Worm (Caenorhabditis elegans) whole organism, L4 larva: ENCODE results near the gene hmgr-1.
A peak's percentile ranks its signal among the peaks of the same experiment; 100 is the strongest.

ENCODE experiments used
- D1046.2 ChIP-seq: fragments of 200-800 bp; sonication (Bioruptor generic); IDR thresholded peaks from 2 replicates; pipeline ENCODE4 v1.3.6; 2022; ENCODE audit warnings: missing genetic modification characterization, missing compliant biosample characterization
- F10B5.3 ChIP-seq: sonication (generic microtip); optimal IDR thresholded peaks from 2 replicates; lab custom pipeline; 2016; ENCODE audit warnings: mild to moderate bottlenecking, missing genetic modification characterization, missing compliant biosample characterization
- F26F4.8 ChIP-seq: fragments of 200-800 bp; sonication (Bioruptor generic); conservative IDR thresholded peaks from 2 replicates; pipeline ENCODE4 v1.3.6; 2022; ENCODE audit warnings: missing genetic modification characterization, missing compliant biosample characterization
- F44E2.7 ChIP-seq: fragments of 200-800 bp; sonication (Bioruptor generic); IDR thresholded peaks from 2 replicates; pipeline ENCODE4 v2.1.2; 2022; ENCODE audit warnings: missing genetic modification characterization, missing compliant biosample characterization
- Y105C5A.15 ChIP-seq: fragments of 200-800 bp; sonication (Bioruptor generic); IDR thresholded peaks from 2 replicates; pipeline ENCODE4 v1.3.6; 2022; ENCODE audit warnings: missing genetic modification characterization, missing compliant biosample characterization
- Y48G9A.11 ChIP-seq: fragments of 200-800 bp; sonication (Bioruptor generic); IDR thresholded peaks from 2 replicates; pipeline ENCODE4 v1.3.6; 2022; ENCODE audit warnings: missing genetic modification reagents, missing genetic modification characterization, missing compliant biosample characterization
- Y5F2A.4 ChIP-seq: fragments of 200-800 bp; sonication (Bioruptor generic); optimal IDR thresholded peaks from 2 replicates; lab custom pipeline; 2018; ENCODE audit warnings: mild to moderate bottlenecking, missing genetic modification characterization, missing compliant biosample characterization
- ZK337.2 ChIP-seq: fragments of 200-800 bp; sonication (Bioruptor generic); IDR thresholded peaks from 2 replicates; pipeline ENCODE4 v1.3.6; 2022; ENCODE audit warnings: missing genetic modification reagents, missing genetic modification characterization, missing compliant biosample characterization
- ZK546.5 ChIP-seq, 2 experiments: sonication (generic microtip); optimal IDR thresholded peaks; 2 replicates each; lab custom pipeline; 2017; ENCODE audit warnings: missing biosample characterization in 2 of 2, missing genetic modification characterization in 2 of 2
- arid-1 ChIP-seq: fragments of 200-800 bp; sonication (Bioruptor generic); conservative IDR thresholded peaks from 2 replicates; pipeline ENCODE4 v1.3.6; 2022; ENCODE audit warnings: missing genetic modification reagents, missing genetic modification characterization, missing compliant biosample characterization
- ceh-28 ChIP-seq: fragments of 150-350 bp; optimal IDR thresholded peaks from 2 replicates; lab custom pipeline; 2014; ENCODE audit warnings: missing biosample characterization, missing genetic modification reagents, missing genetic modification characterization
- ceh-44 ChIP-seq: fragments of 200-800 bp; sonication (Bioruptor generic); IDR thresholded peaks from 2 replicates; pipeline ENCODE4 v1.3.6; 2022; ENCODE audit warnings: missing genetic modification reagents, missing genetic modification characterization, missing compliant biosample characterization
- ceh-82 ChIP-seq: sonication (generic microtip); optimal IDR thresholded peaks from 2 replicates; lab custom pipeline; 2017; ENCODE audit warnings: missing biosample characterization, missing genetic modification characterization
- cey-2 ChIP-seq: sonication (generic microtip); optimal IDR thresholded peaks from 3 replicates; lab custom pipeline; 2017; ENCODE audit warnings: missing genetic modification characterization, mild to moderate bottlenecking, missing compliant biosample characterization, antibody characterized with exemption, borderline replicate concordance; ENCODE audit not compliant: insufficient read depth
- duxl-1 ChIP-seq: sonication (generic microtip); optimal IDR thresholded peaks from 2 replicates; lab custom pipeline; 2016; ENCODE audit warnings: mild to moderate bottlenecking, missing genetic modification characterization, moderate library complexity, missing compliant biosample characterization; ENCODE audit not compliant: poor library complexity
- dve-1 ChIP-seq: sonication (generic microtip); optimal IDR thresholded peaks from 2 replicates; lab custom pipeline; 2017; ENCODE audit warnings: antibody characterized with exemption, mild to moderate bottlenecking, missing genetic modification characterization, missing compliant biosample characterization; ENCODE audit not compliant: insufficient read depth
- egl-27 ChIP-seq: sonication (generic microtip); optimal IDR thresholded peaks from 3 replicates; lab custom pipeline; 2017; ENCODE audit warnings: missing biosample characterization, missing genetic modification reagents, missing genetic modification characterization
- egl-43 ChIP-seq: fragments of 200-800 bp; sonication (Bioruptor generic); IDR thresholded peaks from 2 replicates; pipeline ENCODE4 v1.3.6; 2022; ENCODE audit warnings: missing genetic modification reagents, missing genetic modification characterization, missing compliant biosample characterization
- fkh-10 ChIP-seq: fragments of 150-350 bp; optimal IDR thresholded peaks from 2 replicates; lab custom pipeline; 2014; ENCODE audit warnings: missing biosample characterization, missing genetic modification reagents, missing genetic modification characterization
- fos-1 ChIP-seq: fragments of 150-350 bp; optimal IDR thresholded peaks from 2 replicates; lab custom pipeline; 2014; ENCODE audit warnings: missing biosample characterization, missing genetic modification characterization
- hif-1 ChIP-seq, 2 experiments: sonication (generic microtip); optimal IDR thresholded peaks; 2 replicates each; lab custom pipeline; 2016 to 2017; ENCODE audit warnings: missing compliant biosample characterization in 2 of 2, missing genetic modification characterization in 2 of 2, missing genetic modification reagents in 2 of 2, missing genotype in 2 of 2, mild to moderate bottlenecking in 1 of 2
- hlh-11 ChIP-seq: fragments of 200-800 bp; sonication (Bioruptor generic); optimal IDR thresholded peaks from 2 replicates; lab custom pipeline; 2018; ENCODE audit warnings: mild to moderate bottlenecking, missing genetic modification characterization, missing compliant biosample characterization
- hlh-30 ChIP-seq: sonication (generic microtip); optimal IDR thresholded peaks from 2 replicates; lab custom pipeline; 2017; ENCODE audit warnings: antibody characterized with exemption, mild to moderate bottlenecking, missing genetic modification characterization, missing compliant biosample characterization; ENCODE audit not compliant: insufficient read depth
- jun-1 ChIP-seq: fragments of 150-350 bp; optimal IDR thresholded peaks from 2 replicates; lab custom pipeline; 2014; ENCODE audit warnings: missing biosample characterization, missing genetic modification reagents, missing genetic modification characterization
- lin-13 ChIP-seq: fragments of 150-350 bp; optimal IDR thresholded peaks from 2 replicates; lab custom pipeline; 2014; ENCODE audit warnings: missing biosample characterization, missing genetic modification reagents, missing genetic modification characterization
- lin-15B ChIP-seq: fragments of 150-350 bp; sonication (generic microtip); optimal IDR thresholded peaks from 3 replicates; lab custom pipeline; 2014; ENCODE audit warnings: missing biosample characterization, missing genetic modification characterization
- lin-38 ChIP-seq: fragments of 200-800 bp; sonication (Bioruptor generic); IDR thresholded peaks from 2 replicates; pipeline ENCODE4 v1.3.6; 2022; ENCODE audit warnings: missing genetic modification reagents, missing genetic modification characterization, missing compliant biosample characterization
- madf-5 ChIP-seq, 2 experiments: fragments of 200-800 bp; sonication (Bioruptor generic); IDR thresholded peaks; 2 replicates each; pipeline ENCODE4 v1.3.6; 2022; ENCODE audit warnings: missing compliant biosample characterization in 2 of 2, missing genetic modification characterization in 2 of 2
- mdl-1 ChIP-seq, 2 experiments: fragments of 150-350 bp in 1 of 2; sonication (generic microtip) in 1 of 2; optimal IDR thresholded peaks; 2 replicates each; lab custom pipeline; 2014 to 2017; ENCODE audit warnings: missing biosample characterization in 2 of 2, missing genetic modification characterization in 2 of 2
- mdt-29 ChIP-seq: fragments of 200-800 bp; sonication (Bioruptor generic); IDR thresholded peaks from 2 replicates; pipeline ENCODE4 v1.3.6; 2022; ENCODE audit warnings: missing genetic modification reagents, missing genetic modification characterization, missing compliant biosample characterization
- nhr-10 ChIP-seq: fragments of 150-350 bp; optimal IDR thresholded peaks from 2 replicates; lab custom pipeline; 2014; ENCODE audit warnings: missing biosample characterization, missing genetic modification characterization
- nhr-102 ChIP-seq: sonication (generic microtip); optimal IDR thresholded peaks from 2 replicates; lab custom pipeline; 2016; ENCODE audit warnings: mild to moderate bottlenecking, missing genetic modification characterization, moderate library complexity, missing compliant biosample characterization
- nhr-11 ChIP-seq: fragments of 150-350 bp; optimal IDR thresholded peaks from 2 replicates; lab custom pipeline; 2014; ENCODE audit warnings: missing biosample characterization, missing genetic modification characterization
- nhr-25 ChIP-seq: sonication (generic microtip); optimal IDR thresholded peaks from 2 replicates; lab custom pipeline; 2017; ENCODE audit warnings: missing genetic modification characterization, mild to moderate bottlenecking, missing compliant biosample characterization, antibody characterized with exemption, moderate library complexity, borderline replicate concordance; ENCODE audit not compliant: insufficient read depth
- nhr-28 ChIP-seq: fragments of 150-350 bp; optimal IDR thresholded peaks from 2 replicates; lab custom pipeline; 2014; ENCODE audit warnings: missing biosample characterization, missing genetic modification characterization
- nhr-76 ChIP-seq: fragments of 150-350 bp; optimal IDR thresholded peaks from 2 replicates; lab custom pipeline; 2014; ENCODE audit warnings: missing biosample characterization, missing genetic modification characterization
- pqm-1 ChIP-seq: sonication (generic microtip); optimal IDR thresholded peaks from 2 replicates; lab custom pipeline; 2017; ENCODE audit warnings: missing biosample characterization, missing genetic modification characterization
- spr-1 ChIP-seq: sonication (generic microtip); optimal IDR thresholded peaks from 2 replicates; lab custom pipeline; 2016; ENCODE audit warnings: mild to moderate bottlenecking, missing genetic modification characterization, missing compliant biosample characterization
- spr-3 ChIP-seq: fragments of 200-800 bp; sonication (Bioruptor generic); optimal IDR thresholded peaks from 2 replicates; lab custom pipeline; 2018; ENCODE audit warnings: mild to moderate bottlenecking, missing genetic modification characterization, missing compliant biosample characterization
- tag-97 ChIP-seq: fragments of 200-800 bp; sonication (Bioruptor generic); IDR thresholded peaks from 2 replicates; pipeline ENCODE4 v1.3.6; 2022; ENCODE audit warnings: missing genetic modification characterization, missing compliant biosample characterization
- tra-1 ChIP-seq: fragments of 200-800 bp; sonication (Bioruptor generic); IDR thresholded peaks from 2 replicates; pipeline ENCODE4 v1.3.6; 2022; ENCODE audit warnings: missing genetic modification reagents, missing genetic modification characterization, missing compliant biosample characterization
- unc-62 ChIP-seq, 3 experiments: fragments of 150-350 bp in 1 of 3; sonication (generic microtip); optimal IDR thresholded peaks in 2 of 3; peaks in 1 of 3; 1 replicate in 1 of 3; 2 replicates in 2 of 3; lab custom pipeline; 2014 to 2017; ENCODE audit warnings: missing biosample characterization in 3 of 3, missing genetic modification characterization in 3 of 3, missing genetic modification reagents in 3 of 3, missing genotype in 1 of 3
- vab-7 ChIP-seq: fragments of 200-800 bp; sonication (Bioruptor generic); IDR thresholded peaks from 2 replicates; pipeline ENCODE4 v1.3.6; 2022; ENCODE audit warnings: missing genetic modification reagents, missing genetic modification characterization, missing compliant biosample characterization
- zfp-2 ChIP-seq: sonication (generic microtip); optimal IDR thresholded peaks from 2 replicates; lab custom pipeline; 2016; ENCODE audit warnings: mild to moderate bottlenecking, missing genetic modification characterization, missing compliant biosample characterization
- zfp-3 ChIP-seq: fragments of 200-800 bp; sonication (Bioruptor generic); conservative IDR thresholded peaks from 2 replicates; pipeline ENCODE4 v1.3.6; 2022; ENCODE audit warnings: missing genetic modification reagents, missing genetic modification characterization, missing compliant biosample characterization
- zip-11 ChIP-seq: fragments of 200-800 bp; sonication (Bioruptor generic); IDR thresholded peaks from 2 replicates; pipeline ENCODE4 v1.3.6; 2022; ENCODE audit warnings: missing genetic modification characterization, missing compliant biosample characterization
- zip-2 ChIP-seq: fragments of 150-350 bp; optimal IDR thresholded peaks from 2 replicates; lab custom pipeline; 2014; ENCODE audit warnings: missing biosample characterization, missing genetic modification characterization

hmgr-1 gene

DNA sequence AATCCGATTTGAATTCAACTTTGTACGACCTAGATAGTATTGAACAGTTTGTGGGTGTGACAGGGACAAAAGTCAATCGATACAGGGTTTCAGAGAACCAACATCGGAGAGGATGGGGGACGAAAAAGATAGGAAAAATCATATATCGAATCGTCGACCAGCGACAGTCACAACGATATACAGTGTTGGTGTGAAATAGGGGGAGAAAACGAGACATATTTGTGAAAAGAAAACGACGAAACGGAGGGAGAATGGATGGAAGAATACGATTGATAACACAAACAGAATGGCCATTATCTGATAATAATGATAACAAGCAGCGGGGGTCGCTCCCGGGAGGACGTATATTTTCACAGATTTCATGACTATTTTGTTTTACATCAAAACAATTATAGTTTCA lies 16.1 kb downstream of the hmgr-1 start (continued):
- TF ChIP-seq tag-97 (no peak), Y105C5A.15 (no peak), nhr-11 (tag; lab: Kevin White, UChicago) (no peak), hlh-11 (tag; lab: Kevin White, UChicago) (peak; percentile 76)

DNA sequence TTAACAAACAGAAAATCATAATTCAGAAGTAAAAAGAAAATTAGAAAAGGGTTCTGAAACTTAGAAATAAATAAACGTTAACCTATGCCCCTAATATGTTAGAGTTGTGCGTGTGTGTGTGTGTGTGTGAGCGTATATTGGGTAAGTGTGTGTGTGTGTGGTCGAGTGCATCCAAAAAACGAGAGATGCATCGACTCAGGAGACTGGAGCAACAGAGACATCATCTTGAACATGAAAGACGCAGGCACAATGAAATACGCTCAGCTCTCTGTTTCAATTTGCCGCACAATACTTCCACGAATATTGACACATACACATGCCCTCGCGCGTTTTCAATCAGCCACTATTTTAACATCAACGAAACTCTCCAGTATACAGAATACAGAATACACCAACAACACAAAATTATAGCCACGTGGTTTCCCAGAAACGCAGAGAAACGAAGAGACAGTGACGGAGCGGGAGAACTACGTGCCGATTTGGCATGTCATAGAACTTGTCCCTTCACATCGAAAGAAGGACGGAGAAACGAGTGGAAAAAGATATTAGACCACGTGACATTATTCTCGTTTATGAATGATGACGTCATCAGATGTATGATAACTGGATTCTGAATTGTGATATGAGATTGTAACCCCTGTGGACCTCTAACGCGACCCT lies 17.0 kb downstream of the hmgr-1 start:
- TF ChIP-seq mdl-1 (tag; optimal IDR thresholded peaks at IDR 0.05; lab: Kevin White, UChicago) (peak; percentile 93 to 98), hlh-30 (tag; lab: Kevin White, UChicago) (peak; percentile 96), nhr-11 (tag; lab: Kevin White, UChicago) (peak; percentile 86), jun-1 (tag; lab: Kevin White, UChicago) (no peak), duxl-1 (tag; lab: Kevin White, UChicago) (no peak), spr-1 (tag; lab: Kevin White, UChicago) (no peak), vab-7 (GFP tag; lab: Robert Waterston, UW) (no peak), nhr-28 (tag; lab: Kevin White, UChicago) (peak; percentile 98), F10B5.3 (no peak), ZK337.2 (GFP tag; lab: Robert Waterston, UW) (no peak), egl-43 (peak; percentile 56; the same call in 1 of the 2 replicates), zip-11 (GFP tag; lab: Robert Waterston, UW) (no peak), F26F4.8 (GFP tag; lab: Robert Waterston, UW) (no peak), hif-1 (tag; optimal IDR thresholded peaks at IDR 0.05; lab: Kevin White, UChicago) (peak; percentile 85 to 98), madf-5 (GFP tag; IDR thresholded peaks at IDR 0.05; lab: Robert Waterston, UW) (no peak), lin-38 (GFP tag; lab: Robert Waterston, UW) (no peak), unc-62 (GFP tag; optimal IDR thresholded peaks at IDR 0.05 in 1 of 2; lab: Kevin White, UChicago) (peak in 1 of 2 experiments; percentile 98), unc-62 (tag; optimal IDR thresholded peaks at IDR 0.05; lab: Kevin White, UChicago) (no peak), fkh-10 (GFP tag; lab: Kevin White, UChicago) (no peak), pqm-1 (peak; percentile 17), F44E2.7 (no peak), lin-13 (GFP tag; lab: Kevin White, UChicago) (peak; percentile 12), ceh-82 (tag; lab: Kevin White, UChicago) (no peak), zip-2 (tag; lab: Kevin White, UChicago) (no peak), cey-2 (tag; lab: Kevin White, UChicago) (peak; percentile 64), lin-15B (tag; lab: Kevin White, UChicago) (no peak), ZK546.5 (tag; optimal IDR thresholded peaks at IDR 0.05; lab: Kevin White, UChicago) (no peak), nhr-25 (peak; percentile 89), dve-1 (peak; percentile 86), mdt-29 (GFP tag; lab: Robert Waterston, UW) (peak; percentile 91), spr-3 (GFP tag; lab: Kevin White, UChicago) (peak; percentile 46), zfp-2 (tag; lab: Kevin White, UChicago) (no peak), nhr-76 (no peak), zfp-3 (0 out of 2 replicates have a peak, but pooled peaks have one; percentile 46), tra-1 (GFP tag; lab: Robert Waterston, UW) (no peak), ceh-28 (tag; lab: Kevin White, UChicago) (no peak), egl-27 (no peak), ceh-44 (GFP tag; lab: Robert Waterston, UW) (no peak), arid-1 (GFP tag; lab: Robert Waterston, UW) (peak; percentile 43; the same call in 1 of the 2 replicates), D1046.2 (no peak), nhr-102 (tag; lab: Kevin White, UChicago) (peak; percentile 87), nhr-10 (peak; percentile 91), fos-1 (tag; lab: Kevin White, UChicago) (no peak), Y5F2A.4 (GFP tag; lab: Kevin White, UChicago) (no peak), Y48G9A.11 (GFP tag; lab: Robert Waterston, UW) (no peak)
